Worm (Caenorhabditis elegans) whole organism, L1 larva: ENCODE measurements around the gene F40B5.2.

ENCODE experiments used
- ceh-8 ChIP-seq: fragments of 200-800 bp; sonication (Bioruptor generic); optimal IDR thresholded peaks from 2 replicates; lab custom pipeline; 2018; ENCODE audit warnings: mild to moderate bottlenecking, missing genetic modification characterization, moderate library complexity, missing compliant biosample characterization
- unc-62 ChIP-seq: fragments of 150-350 bp; optimal IDR thresholded peaks from 2 replicates; lab custom pipeline; 2014; ENCODE audit warnings: missing biosample characterization, missing genetic modification reagents, missing genetic modification characterization
- ztf-11 ChIP-seq, 2 experiments: sonication (generic microtip); optimal IDR thresholded peaks; 2 replicates each; lab custom pipeline; 2016 to 2017; ENCODE audit warnings: missing genetic modification characterization in 2 of 2, missing biosample characterization in 1 of 2, missing compliant biosample characterization in 1 of 2

ce11 chrX:8354284-8354784, 13.3 kb upstream of the F40B5.2 start:
- no peak for TF ChIP-seq ztf-11 (tag; optimal IDR thresholded peaks at IDR 0.05; lab: Kevin White, UChicago)
- TF ChIP-seq ceh-8 (GFP tag; lab: Kevin White, UChicago): no peak
- no peak for TF ChIP-seq unc-62
